Worm (Caenorhabditis elegans): ENCODE measurements around the gene grl-1.

Gene grl-1

DNA sequence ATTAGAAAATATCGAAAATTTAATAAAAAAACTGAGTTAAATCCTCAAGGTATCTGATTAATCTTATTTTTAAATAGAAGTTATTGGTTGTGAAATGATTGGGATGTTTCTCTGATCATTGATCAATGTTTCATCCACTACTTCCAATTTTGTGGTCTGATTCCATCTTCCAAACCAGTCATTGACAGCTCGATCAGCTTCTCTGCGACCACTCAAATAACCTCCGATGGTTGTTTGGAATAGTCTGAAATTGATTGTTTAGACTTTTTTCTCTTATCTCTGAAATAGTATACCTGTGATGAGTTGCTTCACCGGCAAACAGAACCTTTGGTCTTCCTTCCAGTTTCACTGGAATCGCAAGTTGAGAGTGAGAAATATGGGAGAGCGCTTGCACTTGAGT is 23.7 kb downstream of the grl-1 start:
- no peak for TF ChIP-seq fkh-2 (tag; optimal IDR thresholded peaks at IDR 0.05)
- TF ChIP-seq pha-4 (tag; optimal IDR thresholded peaks at IDR 0.05) = no peak
- no peak for TF ChIP-seq eor-1 (tag; optimal IDR thresholded peaks at IDR 0.05)
- TF ChIP-seq ceh-28 (tag; optimal IDR thresholded peaks at IDR 0.05) = no peak
- peak; percentile 47 for TF ChIP-seq ama-1 (optimal IDR thresholded peaks at IDR 0.05)
- TF ChIP-seq lin-39 (tag; optimal IDR thresholded peaks at IDR 0.05) = no peak
- TF ChIP-seq elt-2 (tag; optimal IDR thresholded peaks at IDR 0.05) = peak; percentile 15
- TF ChIP-seq pqm-1 (tag; optimal IDR thresholded peaks at IDR 0.05) = peak; percentile 3
- TF ChIP-seq aly-2 (tag; optimal IDR thresholded peaks at IDR 0.05) = no peak
- TF ChIP-seq snpc-4 (tag; optimal IDR thresholded peaks at IDR 0.05) = no peak
- no peak for TF ChIP-seq jun-1 (tag; optimal IDR thresholded peaks at IDR 0.05)
- TF ChIP-seq nfya-1 (tag; optimal IDR thresholded peaks at IDR 0.05; ENCODE audit: insufficient read depth) = no peak

DNA sequence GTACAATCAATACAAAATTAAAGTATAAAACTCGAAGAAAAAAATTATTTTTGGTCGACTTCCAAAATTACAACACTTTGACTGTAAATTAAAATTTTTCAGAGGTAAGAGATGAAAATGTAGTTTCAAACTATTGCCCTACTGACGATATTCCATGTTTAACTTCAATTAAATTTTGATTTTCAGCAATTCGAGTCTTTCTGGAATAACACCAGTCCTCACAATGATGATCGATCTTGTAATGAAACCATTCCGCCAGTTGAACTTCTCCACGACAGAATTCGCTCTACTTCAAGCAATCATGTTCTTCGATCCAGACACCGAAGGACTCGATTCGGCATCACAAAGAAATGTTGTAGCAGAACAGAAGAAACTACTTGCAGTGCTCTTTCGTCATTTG is 24.5 kb downstream of the grl-1 start:
- TF ChIP-seq nhr-76 (tag; optimal IDR thresholded peaks at IDR 0.05) = no peak
- TF ChIP-seq ztf-4 (tag; optimal IDR thresholded peaks at IDR 0.05) = no peak
- no peak for TF ChIP-seq nhr-237 (tag; optimal IDR thresholded peaks at IDR 0.05)
- no peak for TF ChIP-seq elt-1 (tag; optimal IDR thresholded peaks at IDR 0.05)
- TF ChIP-seq aly-2 (tag; optimal IDR thresholded peaks at IDR 0.05) = no peak
- no peak for TF ChIP-seq R02D3.7 (tag; optimal IDR thresholded peaks at IDR 0.05)
- no peak for TF ChIP-seq nhr-23 (tag; optimal IDR thresholded peaks at IDR 0.05)
- no peak for TF ChIP-seq ceh-16 (tag; optimal IDR thresholded peaks at IDR 0.05)
- TF ChIP-seq ceh-9 (tag; optimal IDR thresholded peaks at IDR 0.05) = no peak
- TF ChIP-seq sea-2 (GFP tag; optimal IDR thresholded peaks at IDR 0.05) = no peak

DNA sequence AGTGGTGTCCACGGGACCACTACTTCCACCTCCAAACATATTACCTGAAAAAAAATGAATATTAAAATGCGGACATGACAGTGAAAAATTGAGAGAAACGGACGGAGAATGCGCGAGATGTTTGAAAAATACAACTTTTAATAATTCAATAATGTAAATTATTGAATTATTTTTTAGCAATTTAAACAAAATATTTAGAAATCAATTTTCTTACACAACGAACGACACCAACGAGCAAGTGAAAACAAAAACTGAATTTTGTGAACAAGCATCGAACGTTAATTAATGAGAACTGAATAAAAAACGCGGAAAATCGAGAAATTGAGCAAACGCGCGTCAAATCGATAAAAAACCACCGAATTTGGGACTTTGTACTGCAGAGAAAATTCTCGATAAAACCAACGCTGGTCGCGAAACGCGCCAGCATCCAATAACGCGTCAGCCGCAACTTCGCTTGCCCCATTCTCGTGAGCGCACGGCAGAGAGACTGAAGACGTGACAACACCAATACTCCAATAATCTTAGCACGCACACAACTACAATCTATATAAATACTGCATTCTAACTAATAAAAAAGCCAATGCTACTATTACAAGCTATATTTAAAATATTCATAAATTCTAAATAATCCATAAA is 28.7 kb downstream of the grl-1 start, which contains the start of the genes dnj-19 and nhr-47:
Gene dnj-19, minus strand, starts transcription at position 51 of the 636 bp plus-strand sequence.
Gene nhr-47, plus strand, starts transcription at position 447 of the 636 bp plus-strand sequence.
- peak; percentile 85 for TF ChIP-seq pha-4 (tag; optimal IDR thresholded peaks at IDR 0.05)
- peak; percentile 59 for TF ChIP-seq ztf-4 (tag; optimal IDR thresholded peaks at IDR 0.05)
- TF ChIP-seq nhr-237 (tag; optimal IDR thresholded peaks at IDR 0.05) = no peak
- TF ChIP-seq ceh-9 (tag; optimal IDR thresholded peaks at IDR 0.05) = no peak
- TF ChIP-seq nhr-77 (tag; optimal IDR thresholded peaks at IDR 0.05) = peak; percentile 21
- TF ChIP-seq unc-62 (GFP tag; optimal IDR thresholded peaks at IDR 0.05) = no peak
- TF ChIP-seq skn-1 (tag; optimal IDR thresholded peaks at IDR 0.05) = peak; percentile 85
- no peak for TF ChIP-seq nhr-11 (tag; optimal IDR thresholded peaks at IDR 0.05)
- peak; percentile 84 for TF ChIP-seq lin-15B (tag; optimal IDR thresholded peaks at IDR 0.05)
- no peak for TF ChIP-seq sea-2 (GFP tag; optimal IDR thresholded peaks at IDR 0.05)
- TF ChIP-seq nhr-25 (tag; optimal IDR thresholded peaks at IDR 0.05) = peak; percentile 92
- no peak for TF ChIP-seq daf-12 (tag; optimal IDR thresholded peaks at IDR 0.05)
- TF ChIP-seq hmg-11 (tag; optimal IDR thresholded peaks at IDR 0.05) = peak; percentile 82
- no peak for TF ChIP-seq eor-1 (tag; optimal IDR thresholded peaks at IDR 0.05)
- peak; percentile 26 for TF ChIP-seq pqm-1 (tag; optimal IDR thresholded peaks at IDR 0.05)
- peak; percentile 80 for TF ChIP-seq elt-2 (tag; optimal IDR thresholded peaks at IDR 0.05)
- TF ChIP-seq R02D3.7 (tag; optimal IDR thresholded peaks at IDR 0.05) = peak; percentile 70
- TF ChIP-seq egl-27 (tag; optimal IDR thresholded peaks at IDR 0.05) = peak; percentile 48
- no peak for TF ChIP-seq unc-39 (tag; optimal IDR thresholded peaks at IDR 0.05)
- peak; percentile 86 for TF ChIP-seq snpc-4 (tag; optimal IDR thresholded peaks at IDR 0.05)
- TF ChIP-seq mml-1 (tag; optimal IDR thresholded peaks at IDR 0.05) = no peak
- TF ChIP-seq mdl-1 (tag; optimal IDR thresholded peaks at IDR 0.05) = peak; percentile 24
- TF ChIP-seq ceh-28 (tag; optimal IDR thresholded peaks at IDR 0.05) = peak; percentile 87
- peak; percentile 92 for TF ChIP-seq lin-39 (tag; optimal IDR thresholded peaks at IDR 0.05)
- no peak for TF ChIP-seq fos-1 (tag; optimal IDR thresholded peaks at IDR 0.05)
- TF ChIP-seq tbx-2 (tag; optimal IDR thresholded peaks at IDR 0.05) = peak; percentile 90
- TF ChIP-seq nhr-28 (tag; optimal IDR thresholded peaks at IDR 0.05) = no peak
- peak; percentile 91 for TF ChIP-seq jun-1 (tag; optimal IDR thresholded peaks at IDR 0.05)
- TF ChIP-seq nhr-43 (tag; optimal IDR thresholded peaks at IDR 0.05; ENCODE audit: poor library complexity, severe bottlenecking) = peak; percentile 87
- peak; percentile 42 for TF ChIP-seq egl-5 (tag; optimal IDR thresholded peaks at IDR 0.05)
- peak; percentile 93 for TF ChIP-seq lsy-12 (tag; optimal IDR thresholded peaks at IDR 0.05)
- no peak for TF ChIP-seq aly-2 (tag; optimal IDR thresholded peaks at IDR 0.05)
- no peak for TF ChIP-seq elt-3 (tag; optimal IDR thresholded peaks at IDR 0.05)
- TF ChIP-seq ceh-16 (tag; optimal IDR thresholded peaks at IDR 0.05) = no peak
- TF ChIP-seq elt-1 (tag; optimal IDR thresholded peaks at IDR 0.05) = peak; percentile 21
- TF ChIP-seq fkh-2 (tag; optimal IDR thresholded peaks at IDR 0.05) = no peak
- TF ChIP-seq nhr-76 (tag; optimal IDR thresholded peaks at IDR 0.05) = no peak
- TF ChIP-seq nhr-23 (tag; optimal IDR thresholded peaks at IDR 0.05) = peak; percentile 91
- TF ChIP-seq nfya-1 (tag; optimal IDR thresholded peaks at IDR 0.05; ENCODE audit: insufficient read depth) = peak; percentile 89
- peak; percentile 68 for TF ChIP-seq ama-1 (optimal IDR thresholded peaks at IDR 0.05)
- TF ChIP-seq ztf-11 (tag; optimal IDR thresholded peaks at IDR 0.05) = no peak
- no peak for TF ChIP-seq nhr-67 (tag; optimal IDR thresholded peaks at IDR 0.05)
- TF ChIP-seq ZK546.5 (tag; optimal IDR thresholded peaks at IDR 0.05) = no peak
- peak; percentile 66 for TF ChIP-seq ceh-82 (tag; optimal IDR thresholded peaks at IDR 0.05)
- TF ChIP-seq nhr-12 (tag; optimal IDR thresholded peaks at IDR 0.05) = no peak
- TF ChIP-seq fkh-10 (GFP tag; optimal IDR thresholded peaks at IDR 0.05) = peak; percentile 56

All from whole organism, L3 larva.